Worm (Caenorhabditis elegans) whole organism, late embryonic: Measurements from ENCODE around the gene spin-2.

ENCODE experiments used
- F13H6.1 ChIP-seq: sonication (generic microtip); optimal IDR thresholded peaks from 2 replicates; lab custom pipeline; 2016; ENCODE audit warnings: missing genetic modification characterization, missing compliant biosample characterization
- K09A11.1 ChIP-seq: sonication (generic microtip); optimal IDR thresholded peaks from 2 replicates; lab custom pipeline; 2017; ENCODE audit warnings: antibody characterized with exemption, mild to moderate bottlenecking, missing genetic modification characterization, missing compliant biosample characterization; ENCODE audit not compliant: insufficient read depth
- T23F11.4 ChIP-seq: fragments of 200-800 bp; sonication (Bioruptor generic); optimal IDR thresholded peaks from 2 replicates; lab custom pipeline; 2018; ENCODE audit warnings: mild to moderate bottlenecking, missing genetic modification characterization, missing compliant biosample characterization
- Y22D7AL.16 ChIP-seq: sonication (generic microtip); optimal IDR thresholded peaks from 2 replicates; lab custom pipeline; 2016; ENCODE audit warnings: missing genetic modification characterization, missing compliant biosample characterization
- ahr-1 ChIP-seq: sonication (generic microtip); optimal IDR thresholded peaks from 2 replicates; lab custom pipeline; 2016; ENCODE audit warnings: missing genetic modification characterization, missing compliant biosample characterization
- ama-1 ChIP-seq: fragments of 150-350 bp; optimal IDR thresholded peaks from 2 replicates; lab custom pipeline; 2014
- ceh-14 ChIP-seq: sonication (generic microtip); optimal IDR thresholded peaks from 2 replicates; lab custom pipeline; 2016; ENCODE audit warnings: missing genotype, missing genetic modification characterization, missing compliant biosample characterization
- ceh-19 ChIP-seq: fragments of 200-800 bp; sonication (Bioruptor generic); optimal IDR thresholded peaks from 2 replicates; lab custom pipeline; 2018; ENCODE audit warnings: mild to moderate bottlenecking, missing genetic modification characterization, missing compliant biosample characterization
- ceh-2 ChIP-seq: sonication (generic microtip); optimal IDR thresholded peaks from 2 replicates; lab custom pipeline; 2016; ENCODE audit warnings: missing genotype, missing genetic modification characterization, missing compliant biosample characterization
- ceh-22 ChIP-seq: sonication (generic microtip); optimal IDR thresholded peaks from 2 replicates; lab custom pipeline; 2017; ENCODE audit warnings: missing biosample characterization, missing genetic modification characterization
- ceh-30 ChIP-seq: fragments of 150-350 bp; optimal IDR thresholded peaks from 2 replicates; lab custom pipeline; 2014; ENCODE audit warnings: missing biosample characterization, missing genetic modification characterization
- ceh-34 ChIP-seq: sonication (generic microtip); optimal IDR thresholded peaks from 2 replicates; lab custom pipeline; 2016; ENCODE audit warnings: mild to moderate bottlenecking, missing genetic modification characterization, missing compliant biosample characterization
- dmd-4 ChIP-seq: sonication (generic microtip); optimal IDR thresholded peaks from 2 replicates; lab custom pipeline; 2016; ENCODE audit warnings: borderline replicate concordance, missing genetic modification characterization, missing compliant biosample characterization
- dve-1 ChIP-seq: sonication (generic microtip); optimal IDR thresholded peaks from 2 replicates; lab custom pipeline; 2017; ENCODE audit warnings: antibody characterized with exemption, mild to moderate bottlenecking, missing genetic modification characterization, missing compliant biosample characterization
- elt-4 ChIP-seq: sonication (generic microtip); optimal IDR thresholded peaks from 2 replicates; lab custom pipeline; 2016; ENCODE audit warnings: missing genetic modification characterization, missing compliant biosample characterization
- ets-4 ChIP-seq: sonication (generic microtip); optimal IDR thresholded peaks from 2 replicates; lab custom pipeline; 2016; ENCODE audit warnings: missing genetic modification characterization, missing compliant biosample characterization
- fax-1 ChIP-seq: sonication (generic microtip); optimal IDR thresholded peaks from 2 replicates; lab custom pipeline; 2016; ENCODE audit warnings: missing genotype, missing genetic modification characterization, missing compliant biosample characterization
- fkh-10 ChIP-seq: fragments of 150-350 bp; optimal IDR thresholded peaks from 2 replicates; lab custom pipeline; 2014; ENCODE audit warnings: missing biosample characterization, missing genetic modification reagents, missing genetic modification characterization
- fkh-6 ChIP-seq: sonication (generic microtip); optimal IDR thresholded peaks from 2 replicates; lab custom pipeline; 2016; ENCODE audit warnings: missing genetic modification characterization, missing compliant biosample characterization
- gmeb-2 ChIP-seq: sonication (generic microtip); optimal IDR thresholded peaks from 2 replicates; lab custom pipeline; 2016; ENCODE audit warnings: missing genetic modification characterization, inconsistent platforms, missing compliant biosample characterization
- hlh-30 ChIP-seq: sonication (generic microtip); optimal IDR thresholded peaks from 2 replicates; lab custom pipeline; 2017; ENCODE audit warnings: antibody characterized with exemption, missing genetic modification characterization, missing compliant biosample characterization; ENCODE audit not compliant: insufficient read depth
- hlh-8 ChIP-seq: sonication (generic microtip); optimal IDR thresholded peaks from 2 replicates; lab custom pipeline; 2016; ENCODE audit warnings: missing genotype, missing genetic modification characterization, missing compliant biosample characterization
- lim-6 ChIP-seq: sonication (generic microtip); optimal IDR thresholded peaks from 2 replicates; lab custom pipeline; 2016; ENCODE audit warnings: missing genetic modification characterization, missing compliant biosample characterization
- nfya-1 ChIP-seq: sonication (generic microtip); optimal IDR thresholded peaks from 2 replicates; lab custom pipeline; 2017; ENCODE audit warnings: missing genetic modification characterization, mild to moderate bottlenecking, missing compliant biosample characterization, antibody characterized with exemption, moderate library complexity
- nhr-11 ChIP-seq: fragments of 150-350 bp; optimal IDR thresholded peaks from 2 replicates; lab custom pipeline; 2014; ENCODE audit warnings: missing biosample characterization, missing genetic modification characterization
- odd-2 ChIP-seq: sonication (generic microtip); optimal IDR thresholded peaks from 2 replicates; lab custom pipeline; 2017; ENCODE audit warnings: antibody characterized with exemption, mild to moderate bottlenecking, missing genetic modification characterization, missing compliant biosample characterization
- pat-9 ChIP-seq: fragments of 200-800 bp; sonication (Bioruptor generic); optimal IDR thresholded peaks from 2 replicates; lab custom pipeline; 2018; ENCODE audit warnings: mild to moderate bottlenecking, missing genetic modification characterization, moderate library complexity, missing compliant biosample characterization
- pax-1 ChIP-seq: fragments of 150-350 bp; optimal IDR thresholded peaks from 2 replicates; lab custom pipeline; 2014; ENCODE audit warnings: missing biosample characterization, missing genetic modification characterization
- sox-2 ChIP-seq: fragments of 200-800 bp; sonication (Bioruptor generic); IDR thresholded peaks from 2 replicates; pipeline ENCODE4 v1.3.6; 2022; ENCODE audit warnings: missing genetic modification reagents, missing genetic modification characterization, missing compliant biosample characterization
- tbx-2 ChIP-seq: sonication (generic microtip); optimal IDR thresholded peaks from 2 replicates; lab custom pipeline; 2016; ENCODE audit warnings: missing genetic modification characterization, missing compliant biosample characterization
- unc-42 ChIP-seq: sonication (generic microtip); optimal IDR thresholded peaks from 2 replicates; lab custom pipeline; 2016; ENCODE audit warnings: missing genotype, missing genetic modification characterization, missing compliant biosample characterization
- zip-5 ChIP-seq: sonication (generic microtip); optimal IDR thresholded peaks from 2 replicates; lab custom pipeline; 2016; ENCODE audit warnings: missing genetic modification characterization, missing compliant biosample characterization
- ztf-16 ChIP-seq: sonication (generic microtip); optimal IDR thresholded peaks from 2 replicates; lab custom pipeline; 2017; ENCODE audit warnings: missing genetic modification characterization, missing compliant biosample characterization

Gene spin-2

ce11 chrIV:13056026-13056425 is 30.8 kb upstream of the spin-2 start, which contains the start of gene scl-1:
scl-1 (plus strand) TSS chrIV:13056326.
- no peak for TF ChIP-seq sox-2 (GFP tag; lab: Robert Waterston, UW)
- no peak for TF ChIP-seq ceh-19 (GFP tag; lab: Kevin White, UChicago)
- TF ChIP-seq zip-5 (tag; lab: Kevin White, UChicago): no peak
- no peak for TF ChIP-seq fkh-6
- no peak for TF ChIP-seq T23F11.4 (GFP tag; lab: Kevin White, UChicago)
- TF ChIP-seq lim-6 (tag; lab: Kevin White, UChicago): no peak
- TF ChIP-seq F13H6.1 (tag; lab: Kevin White, UChicago): no peak
- TF ChIP-seq pax-1 (tag; lab: Kevin White, UChicago): no peak
- no peak for TF ChIP-seq ztf-16 (tag; lab: Kevin White, UChicago)
- TF ChIP-seq ahr-1 (tag; lab: Kevin White, UChicago): no peak
- TF ChIP-seq ets-4 (tag; lab: Kevin White, UChicago): no peak
- TF ChIP-seq hlh-8 (tag; lab: Kevin White, UChicago): no peak
- no peak for TF ChIP-seq unc-42 (tag; lab: Kevin White, UChicago)
- no peak for TF ChIP-seq nfya-1 (tag; lab: Kevin White, UChicago)
- TF ChIP-seq fax-1: no peak
- TF ChIP-seq, all 69 proteins: peak for 0

- TF ChIP-seq F13H6.1 (tag; lab: Kevin White, UChicago) (no peak), nhr-11 (tag; lab: Kevin White, UChicago) (no peak), zip-5 (tag; lab: Kevin White, UChicago) (no peak), fax-1 (no peak), dve-1 (tag; lab: Kevin White, UChicago) (no peak)
Observed at ce11 chrIV:13057418-13057817, 29.4 kb upstream of the spin-2 start, which contains the start of gene scl-2. scl-2 (plus strand) TSS chrIV:13057710.

- TF ChIP-seq ceh-2: no peak
- TF ChIP-seq pat-9 (tag; lab: Kevin White, UChicago): no peak
Observed at ce11 chrIV:13059284-13059683, 27.5 kb upstream of the spin-2 start, which contains the start of gene scl-3. scl-3 (plus strand) TSS chrIV:13059584.

ce11 chrIV:13063714-13064113 is 23.1 kb upstream of the spin-2 start, which contains the start of gene scl-5:
scl-5 (plus strand) TSS chrIV:13064014.
- no peak for TF ChIP-seq fkh-10 (GFP tag; lab: Kevin White, UChicago)
- no peak for TF ChIP-seq ztf-16 (tag; lab: Kevin White, UChicago)
- no peak for TF ChIP-seq ceh-14
- TF ChIP-seq ama-1: no peak
- no peak for TF ChIP-seq hlh-30 (tag; lab: Kevin White, UChicago)
- no peak for TF ChIP-seq K09A11.1 (tag; lab: Kevin White, UChicago)
- TF ChIP-seq odd-2: no peak
- TF ChIP-seq zip-5 (tag; lab: Kevin White, UChicago): no peak
- TF ChIP-seq elt-4 (tag; lab: Kevin White, UChicago): no peak
- no peak for TF ChIP-seq ceh-30
- TF ChIP-seq sox-2 (GFP tag; lab: Robert Waterston, UW): no peak
- no peak for TF ChIP-seq tbx-2
- TF ChIP-seq pax-1 (tag; lab: Kevin White, UChicago): no peak
- no peak for TF ChIP-seq ceh-34 (tag; lab: Kevin White, UChicago)
- no peak for TF ChIP-seq Y22D7AL.16 (tag; lab: Kevin White, UChicago)
- no peak for TF ChIP-seq gmeb-2 (tag; lab: Kevin White, UChicago)
- no peak for TF ChIP-seq ceh-22 (tag; lab: Kevin White, UChicago)
- TF ChIP-seq dmd-4 (tag; lab: Kevin White, UChicago): no peak
- TF ChIP-seq F13H6.1 (tag; lab: Kevin White, UChicago): no peak

ce11 chrIV:13066044-13066443 is 20.8 kb upstream of the spin-2 start:
- TF ChIP-seq elt-4 (tag; lab: Kevin White, UChicago) (peak; percentile 37), ceh-30 (no peak), gmeb-2 (tag; lab: Kevin White, UChicago) (no peak)
